Fruit fly (Drosophila melanogaster) Kc167 (cell line): ENCODE measurements around the gene CstF64.

Experiments used
- Myc ChIP-seq: fragments of >200 bp; optimal IDR thresholded peaks from 2 replicates; lab custom pipeline; 2017; ENCODE audit warnings: missing external identifiers
- Sin3A ChIP-seq: fragments of >200 bp; optimal IDR thresholded peaks from 2 replicates; lab custom pipeline; 2018; ENCODE audit warnings: missing external identifiers
- h ChIP-seq: fragments of >200 bp; optimal IDR thresholded peaks from 3 replicates; lab custom pipeline; 2018; ENCODE audit warnings: missing external identifiers
- insv ChIP-seq: fragments of >200 bp; optimal IDR thresholded peaks from 3 replicates; lab custom pipeline; 2018; ENCODE audit warnings: missing external identifiers
- psq ChIP-seq: fragments of >200 bp; optimal IDR thresholded peaks from 2 replicates; lab custom pipeline; 2017; ENCODE audit warnings: missing external identifiers
- ttk ChIP-seq: sonication (Bioruptor generic); optimal IDR thresholded peaks from 2 replicates; lab custom pipeline; 2017; ENCODE audit warnings: missing external identifiers

dm6 chr3R:18621230-18621629 lies 38.2 kb upstream of the CstF64 start, which contains the start of gene CG14304:
- no peak for TF ChIP-seq Sin3A
- TF ChIP-seq psq (lab: Kevin White, UChicago): no peak
- no peak for TF ChIP-seq insv (lab: Kevin White, UChicago)
- no peak for TF ChIP-seq ttk (lab: Kevin White, UChicago)
- no peak for TF ChIP-seq h (lab: Kevin White, UChicago)
- TF ChIP-seq Myc (lab: Kevin White, UChicago): no peak
